Worm (Caenorhabditis elegans): ENCODE measurements around the gene F59A7.7.

ce11 chrV:2057324-2057723, 45.4 kb downstream of the F59A7.7 start, which contains the start of gene comt-3:
- TF ChIP-seq nhr-76 (tag; optimal IDR thresholded peaks at IDR 0.05) (no peak), mab-5 (tag; optimal IDR thresholded peaks at IDR 0.05) (no peak), bed-3 (GFP tag; optimal IDR thresholded peaks at IDR 0.05) (no peak), ces-1 (GFP tag; optimal IDR thresholded peaks at IDR 0.05) (no peak), nhr-237 (tag; optimal IDR thresholded peaks at IDR 0.05) (no peak), elt-3 (tag; optimal IDR thresholded peaks at IDR 0.05) (no peak), elt-1 (tag; optimal IDR thresholded peaks at IDR 0.05; ENCODE audit: borderline replicate concordance, insufficient read depth) (no peak), nhr-12 (tag; optimal IDR thresholded peaks at IDR 0.05) (no peak), snpc-4 (tag; optimal IDR thresholded peaks at IDR 0.05) (no peak), lin-32 (GFP tag; optimal IDR thresholded peaks at IDR 0.05) (no peak), nhr-28 (tag; optimal IDR thresholded peaks at IDR 0.05) (no peak), unc-62 (GFP tag; optimal IDR thresholded peaks at IDR 0.05) (no peak), lsy-2 (tag; optimal IDR thresholded peaks at IDR 0.05) (no peak), hlh-1 (tag; optimal IDR thresholded peaks at IDR 0.05) (no peak)

Measured in whole organism, mixed stage, embryonic.